Fruit fly (Drosophila melanogaster) whole organism, embryonic: Measurements from ENCODE around the gene CG31178.

Source experiments
- Asciz ChIP-seq: fragments of 200-800 bp; sonication (Bioruptor generic); optimal IDR thresholded peaks from 2 replicates; lab custom pipeline; 2017; ENCODE audit warnings: missing biosample characterization, mild to moderate bottlenecking, missing genetic modification characterization, missing genetic modification reagents
- C15 ChIP-seq: fragments of 200-800 bp; sonication (Bioruptor generic); IDR thresholded peaks from 3 replicates; pipeline ENCODE4 v1.3.6; 2022; ENCODE audit warnings: missing biosample characterization, missing genetic modification characterization
- CG11695 ChIP-seq: fragments of 200-800 bp; sonication (Bioruptor generic); IDR thresholded peaks from 3 replicates; pipeline ENCODE4 v1.3.6; 2022; ENCODE audit warnings: missing biosample characterization, missing genetic modification characterization
- CG13296 ChIP-seq: fragments of 200-800 bp; sonication (Bioruptor generic); optimal IDR thresholded peaks from 3 replicates; lab custom pipeline; 2018; ENCODE audit warnings: missing biosample characterization, mild to moderate bottlenecking, missing genetic modification characterization
- CG13775 ChIP-seq: fragments of 200-800 bp; sonication (Bioruptor generic); optimal IDR thresholded peaks from 3 replicates; lab custom pipeline; 2017; ENCODE audit warnings: missing biosample characterization, mild to moderate bottlenecking, missing genetic modification characterization
- CG15601 ChIP-seq: fragments of 200-800 bp; sonication (Bioruptor generic); optimal IDR thresholded peaks from 3 replicates; lab custom pipeline; 2019; ENCODE audit warnings: missing biosample characterization, mild to moderate bottlenecking, missing genetic modification characterization, moderate library complexity
- CG15696 ChIP-seq: fragments of 200-800 bp; sonication (Bioruptor generic); optimal IDR thresholded peaks from 2 replicates; lab custom pipeline; 2019; ENCODE audit warnings: missing biosample characterization, mild to moderate bottlenecking, missing genetic modification characterization, moderate library complexity
- CG17359 ChIP-seq: fragments of 200-800 bp; sonication (Bioruptor generic); optimal IDR thresholded peaks from 3 replicates; lab custom pipeline; 2018; ENCODE audit warnings: missing biosample characterization, mild to moderate bottlenecking, missing genetic modification characterization, moderate library complexity
- CG17568 ChIP-seq: fragments of 200-800 bp; sonication (Bioruptor generic); optimal IDR thresholded peaks from 2 replicates; lab custom pipeline; 2018; ENCODE audit warnings: missing biosample characterization, mild to moderate bottlenecking, missing genetic modification characterization, moderate library complexity
- CG2116 ChIP-seq: fragments of 200-800 bp; sonication (Bioruptor generic); optimal IDR thresholded peaks from 3 replicates; lab custom pipeline; 2018; ENCODE audit warnings: missing biosample characterization, mild to moderate bottlenecking, missing genetic modification characterization
- CG2199 ChIP-seq: fragments of 200-800 bp; sonication (Bioruptor generic); IDR thresholded peaks from 3 replicates; pipeline ENCODE4 v1.3.6; 2022; ENCODE audit warnings: missing biosample characterization, missing genetic modification characterization
- CG2889 ChIP-seq: fragments of 200-800 bp; sonication (Bioruptor generic); IDR thresholded peaks from 3 replicates; pipeline ENCODE4 v1.3.6; 2022; ENCODE audit warnings: missing biosample characterization, missing genetic modification characterization
- CG30020 ChIP-seq: fragments of 200-800 bp; optimal IDR thresholded peaks from 2 replicates; lab custom pipeline; 2019; ENCODE audit warnings: missing biosample characterization, mild to moderate bottlenecking, missing genetic modification characterization, moderate library complexity
- CG32532 ChIP-seq: fragments of 200-800 bp; sonication (Bioruptor generic); IDR thresholded peaks from 2 replicates; pipeline ENCODE4 v1.3.6; 2022; ENCODE audit warnings: missing biosample characterization, missing genetic modification characterization
- CG32767 ChIP-seq: fragments of 200-800 bp; sonication (Bioruptor generic); IDR thresholded peaks from 2 replicates; pipeline ENCODE4 v1.3.6; 2022; ENCODE audit warnings: missing biosample characterization, missing genetic modification characterization
- CG3726 ChIP-seq: fragments of 200-800 bp; sonication (Bioruptor generic); IDR thresholded peaks from 3 replicates; pipeline ENCODE4, ENCODE4 v1.3.6; 2022; ENCODE audit warnings: missing biosample characterization, missing genetic modification characterization
- CG42726 ChIP-seq: fragments of 200-800 bp; sonication (Bioruptor generic); IDR thresholded peaks from 2 replicates; pipeline ENCODE4 v1.3.6; 2022; ENCODE audit warnings: missing biosample characterization, missing genetic modification characterization; ENCODE audit not compliant: partially characterized antibody
- CG4730 ChIP-seq: fragments of 200-800 bp; sonication (Bioruptor generic); IDR thresholded peaks from 2 replicates; pipeline ENCODE4 v1.3.6; 2022; ENCODE audit warnings: missing biosample characterization, missing genetic modification characterization
- CG6683 ChIP-seq: fragments of 200-800 bp; sonication (Bioruptor generic); optimal IDR thresholded peaks from 2 replicates; lab custom pipeline; 2017; ENCODE audit warnings: missing biosample characterization, mild to moderate bottlenecking, missing genetic modification characterization, missing genetic modification reagents
- CG8089 ChIP-seq: fragments of 200-800 bp; sonication (Bioruptor generic); optimal IDR thresholded peaks from 3 replicates; lab custom pipeline; 2016; ENCODE audit warnings: missing biosample characterization, missing genetic modification characterization
- CG8478 ChIP-seq: fragments of >200 bp; optimal IDR thresholded peaks from 2 replicates; lab custom pipeline; 2018
- CG9727 ChIP-seq: fragments of 200-800 bp; sonication (Bioruptor generic); optimal IDR thresholded peaks from 3 replicates; lab custom pipeline; 2017; ENCODE audit warnings: missing biosample characterization, mild to moderate bottlenecking, missing genetic modification characterization
- CG9932 ChIP-seq: fragments of 200-800 bp; sonication (Bioruptor generic); IDR thresholded peaks from 2 replicates; pipeline ENCODE4 v1.3.6; 2022; ENCODE audit warnings: missing biosample characterization, missing genetic modification characterization
- Dek ChIP-seq: fragments of 200-800 bp; sonication (Bioruptor generic); optimal IDR thresholded peaks from 3 replicates; lab custom pipeline; 2019; ENCODE audit warnings: missing biosample characterization, mild to moderate bottlenecking, missing genetic modification characterization, moderate library complexity
- Fer2 ChIP-seq: fragments of 200-800 bp; sonication (Bioruptor generic); optimal IDR thresholded peaks from 2 replicates; lab custom pipeline; 2018; ENCODE audit warnings: missing biosample characterization, mild to moderate bottlenecking, missing genetic modification characterization, moderate library complexity
- Gsc ChIP-seq: fragments of 200-800 bp; sonication (Bioruptor generic); IDR thresholded peaks from 2 replicates; pipeline ENCODE4 v1.3.6; 2022; ENCODE audit warnings: missing biosample characterization, missing genetic modification characterization
- HHEX ChIP-seq: fragments of 200-800 bp; sonication (Bioruptor generic); optimal IDR thresholded peaks from 3 replicates; lab custom pipeline; 2017; ENCODE audit warnings: missing biosample characterization, mild to moderate bottlenecking, missing genetic modification characterization, missing genetic modification reagents
- HLH4C ChIP-seq: fragments of 200-800 bp; sonication (Bioruptor generic); IDR thresholded peaks from 3 replicates; pipeline ENCODE4 v1.3.6; 2022; ENCODE audit warnings: missing biosample characterization, missing genetic modification characterization; ENCODE audit not compliant: partially characterized antibody
- MBD-R2 ChIP-seq: fragments of 200-800 bp; sonication (Bioruptor generic); IDR thresholded peaks from 2 replicates; pipeline ENCODE4 v1.3.6; 2022; ENCODE audit warnings: missing biosample characterization, missing genetic modification characterization
- PHDP ChIP-seq: fragments of 200-800 bp; sonication (Bioruptor generic); optimal IDR thresholded peaks from 3 replicates; lab custom pipeline; 2018; ENCODE audit warnings: missing biosample characterization, mild to moderate bottlenecking, missing genetic modification characterization, moderate library complexity
- Sox102F ChIP-seq: fragments of 200-800 bp; sonication (Bioruptor generic); optimal IDR thresholded peaks from 2 replicates; lab custom pipeline; 2018; ENCODE audit warnings: missing biosample characterization, mild to moderate bottlenecking, missing genetic modification characterization, moderate library complexity
- Taf1 ChIP-seq: fragments of 200-800 bp; sonication (Bioruptor generic); IDR thresholded peaks from 2 replicates; pipeline ENCODE4 v1.3.6; 2022; ENCODE audit warnings: missing biosample characterization, missing genetic modification characterization
- Tbp ChIP-seq: fragments of >200 bp; optimal IDR thresholded peaks from 2 replicates; lab custom pipeline; 2018; ENCODE audit warnings: missing biosample characterization, missing genetic modification characterization
- cwo ChIP-seq: fragments of 200-800 bp; sonication (Bioruptor generic); optimal IDR thresholded peaks from 3 replicates; lab custom pipeline; 2017; ENCODE audit warnings: missing biosample characterization, missing genetic modification characterization, mild to moderate bottlenecking, moderate library complexity, missing genetic modification reagents
- dati ChIP-seq: fragments of 200-800 bp; sonication (Bioruptor generic); IDR thresholded peaks from 2 replicates; pipeline ENCODE4 v1.3.6; 2022; ENCODE audit warnings: missing biosample characterization, missing genetic modification characterization
- fu2 ChIP-seq: fragments of 200-800 bp; sonication (Bioruptor generic); optimal IDR thresholded peaks from 2 replicates; lab custom pipeline; 2016; ENCODE audit warnings: missing biosample characterization, missing genetic modification characterization
- gro ChIP-seq: fragments of 200-800 bp; sonication (Bioruptor generic); optimal IDR thresholded peaks from 2 replicates; lab custom pipeline; 2016; ENCODE audit warnings: missing biosample characterization, missing genetic modification characterization
- ind ChIP-seq: fragments of 200-800 bp; sonication (Bioruptor generic); optimal IDR thresholded peaks from 3 replicates; lab custom pipeline; 2016; ENCODE audit warnings: missing biosample characterization, missing genetic modification characterization
- lmd ChIP-seq: fragments of 200-800 bp; sonication (Bioruptor generic); IDR thresholded peaks from 2 replicates; pipeline ENCODE4 v1.3.6; 2022; ENCODE audit warnings: missing biosample characterization, missing genetic modification characterization
- lov ChIP-seq, 2 experiments: fragments of 200-800 bp in 1 of 2; fragments of >200 bp in 1 of 2; sonication (Bioruptor generic) in 1 of 2; IDR thresholded peaks in 1 of 2; optimal IDR thresholded peaks in 1 of 2; 2 replicates in 1 of 2; 3 replicates in 1 of 2; pipeline versions ENCODE4 v1.3.6 to Lab custom; 2017 to 2022; ENCODE audit warnings: missing biosample characterization in 1 of 2, missing genetic modification characterization in 1 of 2
- nmo ChIP-seq: fragments of 200-800 bp; sonication (Bioruptor generic); optimal IDR thresholded peaks from 2 replicates; lab custom pipeline; 2018; ENCODE audit warnings: missing biosample characterization, mild to moderate bottlenecking, missing genetic modification characterization, moderate library complexity
- odd ChIP-seq: fragments of 200-800 bp; sonication (Bioruptor generic); optimal IDR thresholded peaks from 2 replicates; lab custom pipeline; 2017; ENCODE audit warnings: missing biosample characterization, mild to moderate bottlenecking, missing genetic modification characterization
- ro ChIP-seq: fragments of 200-800 bp; sonication (Bioruptor generic); IDR thresholded peaks from 2 replicates; pipeline ENCODE4 v1.3.6; 2022; ENCODE audit warnings: missing biosample characterization, missing genetic modification characterization
- scrt ChIP-seq: fragments of 200-800 bp; sonication (Bioruptor generic); optimal IDR thresholded peaks from 2 replicates; lab custom pipeline; 2018; ENCODE audit warnings: missing biosample characterization, mild to moderate bottlenecking, missing genetic modification characterization, moderate library complexity
- sd ChIP-seq: fragments of 200-800 bp; sonication (Bioruptor generic); optimal IDR thresholded peaks from 3 replicates; lab custom pipeline; 2018; ENCODE audit warnings: missing biosample characterization, mild to moderate bottlenecking, missing genetic modification characterization, moderate library complexity
- seq ChIP-seq: fragments of 200-800 bp; sonication (Bioruptor generic); IDR thresholded peaks from 2 replicates; pipeline ENCODE4 v1.3.6; 2022; ENCODE audit warnings: missing biosample characterization, missing genetic modification characterization
- sna ChIP-seq: fragments of 200-800 bp; sonication (Bioruptor generic); IDR thresholded peaks from 2 replicates; pipeline ENCODE4 v1.3.6; 2022; ENCODE audit warnings: missing biosample characterization, missing genetic modification characterization; ENCODE audit not compliant: partially characterized antibody
- sr ChIP-seq: fragments of 200-800 bp; sonication (Bioruptor generic); IDR thresholded peaks from 3 replicates; pipeline ENCODE4 v1.3.6; 2022; ENCODE audit warnings: missing biosample characterization, missing genetic modification characterization
- tll ChIP-seq, 2 experiments: fragments of 200-800 bp in 1 of 2; fragments of >200 bp in 1 of 2; sonication (Bioruptor generic) in 1 of 2; optimal IDR thresholded peaks; 2 replicates each; lab custom pipeline; 2017 to 2019; ENCODE audit warnings: missing biosample characterization in 2 of 2, missing genetic modification characterization in 2 of 2, mild to moderate bottlenecking in 1 of 2, moderate library complexity in 1 of 2
- unpg ChIP-seq: fragments of 200-800 bp; sonication (Bioruptor generic); optimal IDR thresholded peaks from 3 replicates; lab custom pipeline; 2018; ENCODE audit warnings: missing biosample characterization, mild to moderate bottlenecking, missing genetic modification characterization, moderate library complexity
- wor ChIP-seq: fragments of 200-800 bp; sonication (Bioruptor generic); IDR thresholded peaks from 2 replicates; pipeline ENCODE4 v1.3.6; 2022; ENCODE audit warnings: missing biosample characterization, missing genetic modification characterization

The CG31178 gene

DNA sequence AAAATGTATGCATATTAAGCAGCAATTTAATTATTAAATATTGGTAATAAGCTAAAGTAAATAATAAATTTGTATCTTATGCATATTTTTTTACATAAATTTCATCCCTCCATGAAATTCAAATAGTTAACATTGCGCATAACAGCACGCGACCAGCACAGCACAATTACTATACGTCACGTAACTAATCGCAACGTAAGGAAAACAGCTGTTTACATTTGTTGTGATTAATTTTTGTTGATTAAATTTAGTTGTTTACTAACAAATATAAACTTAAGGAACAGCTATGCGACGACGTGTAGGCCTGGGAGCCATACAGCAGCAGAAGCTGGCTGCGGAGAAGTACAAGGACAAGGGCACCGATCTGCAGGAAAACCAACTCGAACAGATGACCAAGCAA is 8.5 kb upstream of the CG31178 start, which contains the start of gene lsn (continued):
- TF ChIP-seq CG42726 (GFP tag; lab: Robert Waterston, UW), result no peak
- no peak for TF ChIP-seq Taf1 (GFP tag; lab: Robert Waterston, UW)
- peak; percentile 44 for TF ChIP-seq unpg (GFP tag; lab: Kevin White, UChicago)
- TF ChIP-seq PHDP, result peak; percentile 71
- TF ChIP-seq Sox102F (GFP tag; lab: Kevin White, UChicago), result peak; percentile 61
- TF ChIP-seq CG30020, result no peak
- no peak for TF ChIP-seq CG11695 (GFP tag; lab: Robert Waterston, UW)
- TF ChIP-seq sd, result peak; percentile 65
- TF ChIP-seq dati (GFP tag; lab: Robert Waterston, UW), result no peak
- peak; percentile 59 for TF ChIP-seq CG15601 (tag; lab: Kevin White, UChicago)
- no peak for TF ChIP-seq CG8089
- no peak for TF ChIP-seq HLH4C (GFP tag; lab: Robert Waterston, UW)
- no peak for TF ChIP-seq nmo (GFP tag; lab: Kevin White, UChicago)
- no peak for TF ChIP-seq Tbp (GFP tag; lab: Kevin White, UChicago)
- no peak for TF ChIP-seq HHEX (GFP tag; lab: Kevin White, UChicago)
- TF ChIP-seq fu2 (GFP tag; lab: Kevin White, UChicago), result no peak
- TF ChIP-seq CG9932, result no peak
- no peak for TF ChIP-seq wor (GFP tag; lab: Robert Waterston, UW)
- TF ChIP-seq tll (GFP tag; optimal IDR thresholded peaks at IDR 0.05; lab: Kevin White, UChicago), result no peak
- TF ChIP-seq CG13775 (GFP tag; lab: Kevin White, UChicago), result no peak
- peak; percentile 66; the same call in 1 of the 2 replicates for TF ChIP-seq MBD-R2 (GFP tag; lab: Robert Waterston, UW)
- peak; percentile 73 for TF ChIP-seq CG17568 (GFP tag; lab: Kevin White, UChicago)
- TF ChIP-seq CG32767, result no peak
- no peak for TF ChIP-seq Asciz (GFP tag; lab: Kevin White, UChicago)
- TF ChIP-seq lmd (GFP tag; lab: Robert Waterston, UW), result no peak
- no peak for TF ChIP-seq lov (optimal IDR thresholded peaks at IDR 0.05; lab: Kevin White, UChicago)
- TF ChIP-seq lov (GFP tag; IDR thresholded peaks at IDR 0.05; lab: Robert Waterston, UW), result no peak
- TF ChIP-seq sna (GFP tag; lab: Robert Waterston, UW), result 0 out of 2 replicates have a peak, but pooled peaks have one; percentile 20
- no peak for TF ChIP-seq scrt (GFP tag; lab: Kevin White, UChicago)
- no peak for TF ChIP-seq Gsc
- no peak for TF ChIP-seq CG4730 (GFP tag; lab: Robert Waterston, UW)
- TF ChIP-seq CG2199 (GFP tag; lab: Robert Waterston, UW), result no peak
- no peak for TF ChIP-seq CG3726 (GFP tag; lab: Robert Waterston, UW)
- no peak for TF ChIP-seq C15 (GFP tag; lab: Robert Waterston, UW)
- TF ChIP-seq ind (GFP tag; lab: Kevin White, UChicago), result no peak
- no peak for TF ChIP-seq CG32532 (GFP tag; lab: Robert Waterston, UW)
- TF ChIP-seq Fer2 (tag; lab: Kevin White, UChicago), result no peak
- peak; percentile 38 for TF ChIP-seq odd (GFP tag; lab: Kevin White, UChicago)
- no peak for TF ChIP-seq gro (GFP tag; lab: Kevin White, UChicago)
- no peak for TF ChIP-seq CG6683 (GFP tag; lab: Kevin White, UChicago)
- no peak for TF ChIP-seq seq (GFP tag; lab: Robert Waterston, UW)
- no peak for TF ChIP-seq Dek (tag; lab: Kevin White, UChicago)
- no peak for TF ChIP-seq CG2116 (GFP tag; lab: Kevin White, UChicago)
- TF ChIP-seq CG9727 (GFP tag; lab: Kevin White, UChicago), result no peak
- peak; percentile 30 for TF ChIP-seq CG13296
- no peak for TF ChIP-seq CG8478 (lab: Kevin White, UChicago)
- TF ChIP-seq sr (GFP tag; lab: Robert Waterston, UW), result no peak
- no peak for TF ChIP-seq CG2889 (GFP tag; lab: Robert Waterston, UW)
- TF ChIP-seq cwo (GFP tag; lab: Kevin White, UChicago), result no peak
- TF ChIP-seq ro (GFP tag; lab: Robert Waterston, UW), result no peak
- TF ChIP-seq CG15696 (tag; lab: Kevin White, UChicago), result no peak
- TF ChIP-seq CG17359 (tag; lab: Kevin White, UChicago), result no peak
